Fruit fly (Drosophila melanogaster) S2 (cell line): ENCODE data around the gene CG43445.

Experiments
- CG8478 ChIP-seq: fragments of >200 bp; optimal IDR thresholded peaks from 2 replicates; lab custom pipeline; 2018
- CTCF ChIP-seq, 2 experiments: fragments of >200 bp; optimal IDR thresholded peaks; 2 replicates each; lab custom pipeline; 2018

DNA sequence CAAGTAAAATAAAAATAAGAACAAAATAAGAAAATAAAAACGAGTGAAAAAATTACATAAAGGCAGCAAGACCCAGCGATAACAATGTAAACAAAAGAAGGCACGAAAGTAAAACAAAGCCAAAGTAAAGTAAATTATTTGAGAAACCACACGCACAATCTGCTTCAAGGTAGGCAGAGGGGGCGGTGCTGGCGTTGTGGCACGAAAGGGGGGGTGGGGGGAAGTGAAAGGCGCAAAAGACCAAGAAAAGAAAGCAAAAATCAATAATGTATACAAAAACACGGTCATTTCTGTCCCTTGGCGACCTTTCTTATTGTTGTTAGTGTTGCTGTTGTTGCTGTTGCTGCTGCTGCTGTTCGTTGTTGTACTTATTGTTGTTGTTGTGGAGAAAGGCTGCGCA lies 13.9 kb upstream of the CG43445 start:
- TF ChIP-seq CG8478 (lab: Kevin White, UChicago) (no peak), CTCF (optimal IDR thresholded peaks at IDR 0.05; lab: Kevin White, UChicago) (no peak)
